Worm (Caenorhabditis elegans): ENCODE data around the gene F59E12.15.

Gene F59E12.15

DNA sequence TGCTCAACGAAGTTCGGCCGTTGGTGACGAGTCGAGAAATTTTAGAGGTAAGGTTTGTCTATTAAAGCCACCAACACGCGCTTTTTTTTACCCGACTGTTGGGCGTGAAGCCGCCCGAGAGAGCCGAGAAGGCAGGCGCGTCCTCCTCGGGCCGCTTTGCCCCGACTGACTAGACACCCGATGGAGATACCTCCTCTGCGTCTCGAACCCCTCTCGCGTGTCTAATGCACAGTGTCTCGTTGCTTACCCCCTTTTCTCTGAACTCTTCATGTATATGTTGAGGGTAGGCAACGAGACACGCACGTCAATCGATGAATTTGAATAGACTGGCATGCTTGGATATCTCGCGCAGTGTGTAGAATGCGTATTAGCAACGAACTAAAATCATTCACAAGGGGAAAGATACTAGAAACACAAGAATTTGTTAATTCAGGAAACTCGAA lies 33.6 kb upstream of the F59E12.15 start (continued):
- TF ChIP-seq ztf-6 (GFP tag; IDR thresholded peaks at IDR 0.05): peak; percentile 83
- peak; percentile 92 for TF ChIP-seq mel-28 (tag; optimal IDR thresholded peaks at IDR 0.05; ENCODE audit: borderline replicate concordance)
- TF ChIP-seq Y67H2A.10 (GFP tag; conservative IDR thresholded peaks at IDR 0.05): peak; percentile 85
- TF ChIP-seq F10E7.11 (tag; optimal IDR thresholded peaks at IDR 0.05): peak; percentile 100
- TF ChIP-seq dox-1 (GFP tag; IDR thresholded peaks at IDR 0.05): peak; percentile 87; the same call in 1 of the 2 replicates
- peak; percentile 85 for TF ChIP-seq lin-26 (GFP tag; IDR thresholded peaks at IDR 0.05)
- peak; percentile 100 for TF ChIP-seq ama-1 (optimal IDR thresholded peaks at IDR 0.05)
- TF ChIP-seq ama-1 (GFP tag; optimal IDR thresholded peaks at IDR 0.05): peak; percentile 89 to 94
- peak; percentile 97 for TF ChIP-seq let-526 (GFP tag; IDR thresholded peaks at IDR 0.05)
- TF ChIP-seq snpc-1.3 (tag; optimal IDR thresholded peaks at IDR 0.05; ENCODE audit: insufficient read depth): no peak
- peak; percentile 94 for TF ChIP-seq hrde-1 (tag; optimal IDR thresholded peaks at IDR 0.05; ENCODE audit: borderline replicate concordance)
- peak; percentile 33 for TF ChIP-seq F49E8.2 (tag; optimal IDR thresholded peaks at IDR 0.05; ENCODE audit: insufficient read depth)
- peak; percentile 90 for TF ChIP-seq K12H6.12 (tag; optimal IDR thresholded peaks at IDR 0.05)
- no peak for TF ChIP-seq pha-4 (tag; optimal IDR thresholded peaks at IDR 0.05)
- TF ChIP-seq efl-1 (GFP tag; optimal IDR thresholded peaks at IDR 0.05): no peak
- TF ChIP-seq snpc-1.1 (tag; optimal IDR thresholded peaks at IDR 0.05; ENCODE audit: insufficient read depth): no peak
- TF ChIP-seq lag-1 (GFP tag; IDR thresholded peaks at IDR 0.05): 0 out of 2 replicates have a peak, but pooled peaks have one; percentile 70
- TF ChIP-seq sptf-2 (GFP tag; optimal IDR thresholded peaks at IDR 0.05): no peak
- peak; percentile 92; the same call in 1 of the 2 replicates for TF ChIP-seq F37B4.10 (GFP tag; IDR thresholded peaks at IDR 0.05)
- peak; percentile 93 for TF ChIP-seq Y56A3A.18 (GFP tag; IDR thresholded peaks at IDR 0.05)
- TF ChIP-seq F55B11.4 (tag; optimal IDR thresholded peaks at IDR 0.05; ENCODE audit: borderline replicate concordance, insufficient read depth): no peak
- TF ChIP-seq sdz-38 (tag; optimal IDR thresholded peaks at IDR 0.05): no peak
- peak; percentile 85 for TF ChIP-seq madf-10 (tag; optimal IDR thresholded peaks at IDR 0.05)
- TF ChIP-seq snpc-4 (GFP tag; optimal IDR thresholded peaks at IDR 0.05): peak; percentile 51
- TF ChIP-seq snpc-4 (tag; optimal IDR thresholded peaks at IDR 0.05): peak in 2 of 4 experiments; percentile 82 to 84
- TF ChIP-seq F52B5.7 (tag; optimal IDR thresholded peaks at IDR 0.05): peak; percentile 100
- TF ChIP-seq aptf-2 (GFP tag; conservative IDR thresholded peaks at IDR 0.05): peak; percentile 86
- TF ChIP-seq nhr-120 (GFP tag; IDR thresholded peaks at IDR 0.05): peak; percentile 98; the same call in 1 of the 2 replicates
- TF ChIP-seq unc-130 (GFP tag; optimal IDR thresholded peaks at IDR 0.05): peak; percentile 65
- peak; percentile 99 for TF ChIP-seq chd-7 (tag; optimal IDR thresholded peaks at IDR 0.05)
- TF ChIP-seq egl-18 (GFP tag; IDR thresholded peaks at IDR 0.05): peak; percentile 93
- no peak for TF ChIP-seq madf-8 (GFP tag; conservative IDR thresholded peaks at IDR 0.05)
- TF ChIP-seq gei-17 (GFP tag; optimal IDR thresholded peaks at IDR 0.05): peak; percentile 91
- peak; percentile 100 for TF ChIP-seq cebp-2 (GFP tag; IDR thresholded peaks at IDR 0.05)
- peak; percentile 74 for TF ChIP-seq attf-3 (GFP tag; conservative IDR thresholded peaks at IDR 0.05)
- peak; percentile 55 for TF ChIP-seq B0261.1 (tag; optimal IDR thresholded peaks at IDR 0.05)
- peak; percentile 91 for TF ChIP-seq mcd-1 (GFP tag; IDR thresholded peaks at IDR 0.05)
- TF ChIP-seq unc-62 (GFP tag; optimal IDR thresholded peaks at IDR 0.05): peak; percentile 48
- TF ChIP-seq hlh-12 (tag; optimal IDR thresholded peaks at IDR 0.05): no peak
- peak; percentile 94 for TF ChIP-seq ztf-3 (GFP tag; optimal IDR thresholded peaks at IDR 0.05)
- peak; percentile 74 for TF ChIP-seq ZK185.1 (tag; optimal IDR thresholded peaks at IDR 0.05; ENCODE audit: poor library complexity, severe bottlenecking)
- TF ChIP-seq aptf-3 (GFP tag; IDR thresholded peaks at IDR 0.05): peak; percentile 99
- peak; percentile 89 for TF ChIP-seq hsf-1 (GFP tag; IDR thresholded peaks at IDR 0.05)
- peak; percentile 83 for TF ChIP-seq lin-54 (GFP tag; optimal IDR thresholded peaks at IDR 0.05)
- TF ChIP-seq C17E4.6 (GFP tag; IDR thresholded peaks at IDR 0.05): peak; percentile 95
- peak; percentile 99 for TF ChIP-seq athp-1 (tag; optimal IDR thresholded peaks at IDR 0.05)
- peak; percentile 77 for TF ChIP-seq die-1 (tag; optimal IDR thresholded peaks at IDR 0.05)
- TF ChIP-seq lin-35 (GFP tag; optimal IDR thresholded peaks at IDR 0.05): peak in 2 of 3 experiments; percentile 57 to 69
